Worm (Caenorhabditis elegans) whole organism, L4 larva: Measurements from ENCODE around the gene cyp-34A1.

Source experiments
- F37D6.2 ChIP-seq: sonication (generic microtip); optimal IDR thresholded peaks from 2 replicates; lab custom pipeline; 2016; ENCODE audit warnings: mild to moderate bottlenecking, missing genetic modification characterization, missing compliant biosample characterization
- ceh-82 ChIP-seq: sonication (generic microtip); optimal IDR thresholded peaks from 2 replicates; lab custom pipeline; 2017; ENCODE audit warnings: missing biosample characterization, missing genetic modification characterization
- fkh-10 ChIP-seq: fragments of 150-350 bp; optimal IDR thresholded peaks from 2 replicates; lab custom pipeline; 2014; ENCODE audit warnings: missing biosample characterization, missing genetic modification reagents, missing genetic modification characterization
- lin-13 ChIP-seq: fragments of 150-350 bp; optimal IDR thresholded peaks from 2 replicates; lab custom pipeline; 2014; ENCODE audit warnings: missing biosample characterization, missing genetic modification reagents, missing genetic modification characterization
- pha-4 ChIP-seq, 2 experiments: fragments of 150-350 bp in 1 of 2; fragments of 200-800 bp in 1 of 2; sonication (Bioruptor generic) in 1 of 2; IDR thresholded peaks in 1 of 2; optimal IDR thresholded peaks in 1 of 2; 2 replicates each; pipeline versions ENCODE4 v1.3.6 to Lab custom; 2014 to 2022; ENCODE audit warnings: missing genetic modification characterization in 2 of 2, missing genetic modification reagents in 2 of 2, missing biosample characterization in 1 of 2, missing compliant biosample characterization in 1 of 2
- snpc-4 ChIP-seq: fragments of 150-350 bp; optimal IDR thresholded peaks from 2 replicates; lab custom pipeline; 2014; ENCODE audit warnings: missing biosample characterization, missing genetic modification characterization

DNA sequence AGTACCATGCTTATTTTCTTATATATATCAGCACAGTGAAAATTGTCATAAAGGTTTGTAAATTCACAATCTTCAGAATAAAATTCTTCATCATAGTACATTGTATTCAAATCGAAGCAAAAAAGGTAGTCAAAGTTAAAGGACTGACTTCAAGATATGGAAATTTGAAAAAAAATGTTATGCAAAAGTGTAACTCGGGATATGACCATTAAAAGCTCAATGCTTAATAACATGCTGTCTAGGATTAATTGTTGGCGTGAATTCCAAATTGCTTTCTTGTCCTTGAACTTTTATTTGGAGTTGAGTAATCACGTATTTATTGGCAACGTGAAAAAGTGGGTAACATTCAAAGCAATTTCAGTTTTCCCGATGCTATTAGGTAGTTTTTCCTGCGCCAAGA lies 13.0 kb downstream of the cyp-34A1 start, which contains the start of gene srw-16:
- TF ChIP-seq F37D6.2 (tag; lab: Kevin White, UChicago) (no peak), ceh-82 (no peak), fkh-10 (GFP tag; lab: Kevin White, UChicago) (no peak), pha-4 (GFP tag; IDR thresholded peaks at IDR 0.05; lab: Robert Waterston, UW) (no peak), pha-4 (tag; optimal IDR thresholded peaks at IDR 0.05; lab: Kevin White, UChicago) (no peak), lin-13 (GFP tag; lab: Kevin White, UChicago) (no peak), snpc-4 (tag; lab: Kevin White, UChicago) (no peak)
